Fruit fly (Drosophila melanogaster): ENCODE results near the gene CG13760.

CG13760 gene

dm6 chrX:2536136-2536535 lies 49.4 kb downstream of the CG13760 start (continued):
- TF ChIP-seq CG4730 (GFP tag; IDR thresholded peaks at IDR 0.05) (peak; percentile 46; the same call in 1 of the 2 replicates), Adf1 (GFP tag; IDR thresholded peaks at IDR 0.05) (no peak), CG13123 (GFP tag; optimal IDR thresholded peaks at IDR 0.05) (no peak), Dip3 (GFP tag; optimal IDR thresholded peaks at IDR 0.05) (no peak), H15 (GFP tag; IDR thresholded peaks at IDR 0.05) (no peak), lilli (GFP tag; optimal IDR thresholded peaks at IDR 0.05) (peak; percentile 20), CG17328 (GFP tag; IDR thresholded peaks at IDR 0.05) (peak; percentile 58), CG11456 (GFP tag; IDR thresholded peaks at IDR 0.05) (peak; percentile 61; the same call in 1 of the 3 replicates), CG8089 (GFP tag; optimal IDR thresholded peaks at IDR 0.05) (no peak), danr (GFP tag; IDR thresholded peaks at IDR 0.05) (no peak), pfk (GFP tag; optimal IDR thresholded peaks at IDR 0.05) (no peak), CG3995 (GFP tag; optimal IDR thresholded peaks at IDR 0.05) (no peak), CG3065 (GFP tag; optimal IDR thresholded peaks at IDR 0.05) (no peak), CG13287 (GFP tag; IDR thresholded peaks at IDR 0.05; ENCODE audit: partially characterized antibody) (no peak), Meics (GFP tag; optimal IDR thresholded peaks at IDR 0.05) (no peak), gt (GFP tag; IDR thresholded peaks at IDR 0.05) (no peak), CG14667 (GFP tag; IDR thresholded peaks at IDR 0.05) (0 out of 2 replicates have a peak, but pooled peaks have one; percentile 33), lbe (GFP tag; optimal IDR thresholded peaks at IDR 0.05) (no peak), Poxn (GFP tag; IDR thresholded peaks at IDR 0.05) (no peak), CG14860 (GFP tag; IDR thresholded peaks at IDR 0.05; ENCODE audit: partially characterized antibody) (no peak), CG33213 (GFP tag; optimal IDR thresholded peaks at IDR 0.05) (no peak), ttk (GFP tag; IDR thresholded peaks at IDR 0.05) (peak; percentile 33; the same call in 1 of the 2 replicates), CG8765 (GFP tag; IDR thresholded peaks at IDR 0.05) (no peak), Eip74EF (GFP tag; optimal IDR thresholded peaks at IDR 0.05) (no peak), CG33557 (GFP tag; optimal IDR thresholded peaks at IDR 0.05) (no peak), Jarid2 (GFP tag; optimal IDR thresholded peaks at IDR 0.05) (no peak), cad (GFP tag; optimal IDR thresholded peaks at IDR 0.05) (no peak), CG17359 (tag; optimal IDR thresholded peaks at IDR 0.05) (peak; percentile 11), H2.0 (GFP tag; IDR thresholded peaks at IDR 0.05) (0 out of 2 replicates have a peak, but pooled peaks have one; percentile 46), caup (GFP tag; optimal IDR thresholded peaks at IDR 0.05; ENCODE audit: severe bottlenecking) (no peak), Neu2 (GFP tag; optimal IDR thresholded peaks at IDR 0.05; ENCODE audit: borderline replicate concordance) (no peak), CG9215 (GFP tag; IDR thresholded peaks at IDR 0.05) (no peak), CG12219 (GFP tag; optimal IDR thresholded peaks at IDR 0.05) (no peak), unpg (GFP tag; optimal IDR thresholded peaks at IDR 0.05) (peak; percentile 52), CG2875 (GFP tag; optimal IDR thresholded peaks at IDR 0.05) (no peak), CG12236 (GFP tag; optimal IDR thresholded peaks at IDR 0.05) (no peak), emc (GFP tag; optimal IDR thresholded peaks at IDR 0.05) (no peak), Atf-2 (GFP tag; optimal IDR thresholded peaks at IDR 0.05) (no peak), Kr (GFP tag; optimal IDR thresholded peaks at IDR 0.05) (no peak), CG17385 (GFP tag; optimal IDR thresholded peaks at IDR 0.05) (peak; percentile 22), crc (GFP tag; optimal IDR thresholded peaks at IDR 0.05) (no peak), CG11695 (GFP tag; IDR thresholded peaks at IDR 0.05) (0 out of 3 replicates have a peak, but pooled peaks have one; percentile 32), CG9797 (GFP tag; optimal IDR thresholded peaks at IDR 0.05) (no peak), CG4617 (GFP tag; optimal IDR thresholded peaks at IDR 0.05; ENCODE audit: borderline replicate concordance) (no peak), NFAT (GFP tag; IDR thresholded peaks at IDR 0.05) (no peak), Doc3 (GFP tag; IDR thresholded peaks at IDR 0.05; ENCODE audit: partially characterized antibody) (no peak), CG6654 (GFP tag; optimal IDR thresholded peaks at IDR 0.05) (no peak), abd-A (tag; optimal IDR thresholded peaks at IDR 0.05) (no peak), CG15011 (GFP tag; optimal IDR thresholded peaks at IDR 0.05) (no peak), sens-2 (GFP tag; IDR thresholded peaks at IDR 0.05) (no peak), dmrt11E (tag; optimal IDR thresholded peaks at IDR 0.05) (peak; percentile 48)

All from whole organism, embryonic.